Worm (Caenorhabditis elegans) whole organism, L3 larva: ENCODE measurements around the gene msp-78.

Experiments used
- nfya-1 ChIP-seq: sonication (generic microtip); optimal IDR thresholded peaks from 2 replicates; lab custom pipeline; 2017; ENCODE audit warnings: missing genetic modification characterization, mild to moderate bottlenecking, missing compliant biosample characterization, antibody characterized with exemption, moderate library complexity; ENCODE audit not compliant: insufficient read depth
- pha-4 ChIP-seq: fragments of 150-350 bp; optimal IDR thresholded peaks from 2 replicates; lab custom pipeline; 2014; ENCODE audit warnings: missing biosample characterization, missing genetic modification reagents, missing genetic modification characterization
- snpc-4 ChIP-seq: fragments of 150-350 bp; optimal IDR thresholded peaks from 2 replicates; lab custom pipeline; 2014; ENCODE audit warnings: missing biosample characterization, missing genetic modification characterization

DNA sequence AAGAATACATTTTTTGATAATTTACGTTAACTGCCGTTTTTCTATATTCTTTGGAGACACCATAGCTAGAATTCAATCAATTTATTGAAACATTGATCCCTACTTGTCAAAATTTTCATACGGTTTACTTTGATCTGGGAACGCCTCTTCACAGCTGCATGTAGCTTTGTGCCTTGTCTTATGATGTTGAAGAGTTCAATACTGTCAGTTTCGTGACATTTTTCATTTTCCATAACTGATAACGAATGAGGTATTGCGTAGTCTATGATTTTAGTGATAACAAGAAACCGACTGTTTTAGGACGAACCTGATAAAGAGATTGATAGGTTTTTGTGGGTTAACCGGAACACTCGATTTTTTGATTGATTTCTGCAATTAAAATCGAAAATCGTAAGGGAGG, 31.6 kb downstream of the msp-78 start:
- TF ChIP-seq snpc-4 (tag; lab: Kevin White, UChicago) (no peak), pha-4 (tag; lab: Kevin White, UChicago) (peak; percentile 66), nfya-1 (tag; lab: Kevin White, UChicago) (no peak)
